Worm (Caenorhabditis elegans): ENCODE results near the gene tra-4.
A peak's percentile ranks its signal among the peaks of the same experiment; 100 is the strongest.

Gene tra-4

DNA sequence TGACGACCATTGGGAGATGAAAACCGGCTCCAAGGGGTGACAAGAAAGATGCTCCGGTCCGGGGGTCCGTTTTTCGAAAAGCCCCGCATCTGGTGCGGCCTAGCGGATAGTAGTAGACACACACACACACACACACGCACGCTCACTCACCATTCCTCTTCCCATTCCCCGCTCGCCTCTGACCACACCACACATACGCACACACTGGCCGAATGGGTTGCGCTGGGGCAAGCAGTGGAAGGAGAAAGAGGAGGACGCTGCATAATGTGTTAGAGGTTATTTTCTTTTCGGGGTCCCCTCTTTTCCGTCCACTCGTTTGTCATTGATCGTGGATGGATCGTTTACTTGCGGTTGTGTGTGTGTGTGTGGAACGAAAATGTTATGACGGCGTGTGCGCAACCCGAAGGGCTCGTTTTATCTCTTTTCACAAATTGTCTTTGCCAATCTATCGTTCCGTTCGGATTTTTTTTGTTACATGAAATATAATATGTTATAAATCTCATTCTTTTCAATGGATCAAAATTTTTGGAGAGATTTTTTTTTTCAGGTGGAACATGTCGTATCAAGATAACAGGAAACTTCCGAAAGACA, 28.0 kb upstream of the tra-4 start, which contains the start of gene vang-1:
TSS of gene vang-1 (plus strand) at position 541 of the 591 bp plus-strand sequence.
- no peak for TF ChIP-seq him-1 (tag; optimal IDR thresholded peaks at IDR 0.05)
- no peak for TF ChIP-seq dao-5 (tag; optimal IDR thresholded peaks at IDR 0.05)
- no peak for TF ChIP-seq W03F9.2 (tag; optimal IDR thresholded peaks at IDR 0.05)

DNA sequence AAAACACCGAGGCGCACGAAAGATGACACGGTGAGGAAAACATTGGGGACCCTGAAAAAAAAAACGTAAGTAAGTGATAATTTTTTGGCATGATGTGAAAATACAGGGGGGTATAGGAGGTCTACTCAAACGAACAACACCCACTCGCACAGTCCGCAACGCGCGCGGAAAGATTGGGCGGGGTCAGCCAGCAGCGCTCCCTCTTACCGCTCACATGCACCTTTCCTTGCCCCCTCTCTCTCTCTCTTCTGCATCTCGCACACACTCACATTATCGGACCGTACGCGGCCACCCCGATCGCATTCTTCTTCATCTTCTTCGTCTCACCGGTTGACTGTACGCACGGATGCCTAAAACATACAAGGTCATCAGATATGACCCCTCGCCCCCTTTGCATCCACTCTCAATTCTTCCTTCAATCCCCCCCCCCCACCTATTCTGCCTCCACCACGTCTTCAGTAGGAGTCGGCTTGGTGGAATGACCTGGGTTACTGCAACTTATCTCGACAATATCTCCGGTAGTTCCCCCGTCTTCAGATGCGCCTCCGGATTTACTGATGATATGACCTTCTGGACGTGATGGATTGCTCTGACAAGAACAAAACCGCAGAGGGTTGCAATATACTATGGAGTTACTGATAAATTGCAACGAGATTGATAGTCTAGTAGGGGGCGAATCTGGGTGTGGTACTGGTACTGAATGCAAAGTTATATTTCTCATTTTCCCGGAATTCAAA, 22.3 kb upstream of the tra-4 start, which contains the start of gene F53B3.5:
TSS of gene F53B3.5 (minus strand) at position 51 of the 737 bp plus-strand sequence.
- TF ChIP-seq W03F9.2 (tag; optimal IDR thresholded peaks at IDR 0.05) = no peak
- no peak for TF ChIP-seq him-1 (tag; optimal IDR thresholded peaks at IDR 0.05)
- TF ChIP-seq dao-5 (tag; optimal IDR thresholded peaks at IDR 0.05) = no peak

DNA sequence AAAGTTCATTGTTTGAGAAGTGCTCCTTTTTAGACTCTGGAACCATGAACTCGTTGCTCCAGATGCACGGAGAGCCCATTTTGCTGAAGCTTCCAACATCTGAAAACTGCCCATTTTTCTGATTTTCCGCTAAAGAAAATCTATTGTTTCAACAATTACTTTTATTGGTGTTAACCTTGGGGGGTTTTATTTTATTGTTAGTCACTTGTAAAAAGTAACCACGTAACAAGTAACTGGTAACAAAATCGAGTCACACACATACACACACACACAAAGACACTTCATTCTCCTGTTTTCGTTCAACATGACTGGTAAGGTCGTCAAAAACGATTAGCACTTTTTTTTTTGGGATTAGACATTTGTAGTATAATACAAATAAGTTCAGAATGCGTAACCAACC, 20.0 kb upstream of the tra-4 start:
- no peak for TF ChIP-seq W03F9.2 (tag; optimal IDR thresholded peaks at IDR 0.05)
- no peak for TF ChIP-seq dao-5 (tag; optimal IDR thresholded peaks at IDR 0.05)
- no peak for TF ChIP-seq him-1 (tag; optimal IDR thresholded peaks at IDR 0.05)

DNA sequence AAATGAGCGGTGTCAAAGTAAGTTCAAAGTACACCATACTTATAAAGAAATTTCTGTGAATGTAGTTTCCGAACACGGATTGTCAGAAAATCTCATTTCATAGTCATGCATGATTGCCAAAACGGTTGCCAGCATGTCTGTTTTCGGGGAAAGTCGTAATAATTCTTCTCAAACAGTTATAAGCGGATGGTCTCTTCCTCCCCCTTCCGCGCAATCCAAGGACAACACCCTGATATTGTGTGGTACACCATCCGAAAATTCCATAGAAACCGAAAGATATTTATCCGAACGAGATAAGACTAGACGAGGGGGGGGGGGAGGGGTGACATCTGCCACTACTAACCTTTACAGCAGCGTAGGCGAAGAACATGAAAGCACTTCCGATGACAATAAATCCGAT, 17.2 kb upstream of the tra-4 start:
- TF ChIP-seq W03F9.2 (tag; optimal IDR thresholded peaks at IDR 0.05) (no peak), him-1 (tag; optimal IDR thresholded peaks at IDR 0.05) (no peak), dao-5 (tag; optimal IDR thresholded peaks at IDR 0.05) (no peak)

DNA sequence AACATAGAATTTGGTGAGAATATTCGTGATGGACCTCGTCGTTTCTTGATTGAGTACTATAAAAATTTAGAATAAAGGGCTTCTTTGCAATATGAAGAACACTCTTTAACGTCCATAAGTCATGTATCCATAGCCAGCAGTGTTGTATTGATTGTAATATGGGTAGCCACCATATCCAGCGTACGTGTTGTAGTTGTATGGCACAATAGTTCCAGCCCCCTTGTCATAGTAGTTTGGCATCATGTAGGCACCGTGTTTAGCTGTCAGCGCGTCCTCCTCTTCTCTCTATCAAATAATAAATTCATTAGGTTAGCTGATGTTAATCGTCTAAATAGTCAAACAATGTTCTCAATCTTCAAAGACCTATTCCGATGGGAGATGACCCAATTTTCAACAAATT, 15.9 kb upstream of the tra-4 start:
- TF ChIP-seq dao-5 (tag; optimal IDR thresholded peaks at IDR 0.05) (no peak), him-1 (tag; optimal IDR thresholded peaks at IDR 0.05) (no peak)

DNA sequence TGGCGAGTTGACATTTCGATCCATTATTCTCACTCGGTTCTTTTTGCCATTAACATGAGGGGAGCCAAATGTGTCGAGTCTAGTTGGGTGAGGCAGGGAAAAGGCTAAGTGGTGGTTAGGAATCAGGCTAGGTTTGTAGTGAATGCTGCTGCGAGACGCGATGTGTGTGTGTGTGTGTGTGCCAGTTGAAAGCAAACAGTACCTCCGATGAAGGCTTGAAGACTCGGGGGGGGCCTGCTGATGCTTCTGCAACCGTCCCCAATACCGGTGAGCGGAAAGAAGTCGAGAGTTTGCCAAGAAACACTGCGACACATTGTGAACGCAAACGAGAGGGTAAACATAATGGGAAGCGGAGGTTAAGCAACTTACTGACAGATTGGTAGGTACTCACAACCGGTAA, 13.6 kb upstream of the tra-4 start, which contains the start of gene F53B3.3:
TSS of gene F53B3.3 (minus strand) at position 101 of the 400 bp plus-strand sequence.
- TF ChIP-seq dao-5 (tag; optimal IDR thresholded peaks at IDR 0.05) (no peak), W03F9.2 (tag; optimal IDR thresholded peaks at IDR 0.05) (no peak), him-1 (tag; optimal IDR thresholded peaks at IDR 0.05) (no peak)

DNA sequence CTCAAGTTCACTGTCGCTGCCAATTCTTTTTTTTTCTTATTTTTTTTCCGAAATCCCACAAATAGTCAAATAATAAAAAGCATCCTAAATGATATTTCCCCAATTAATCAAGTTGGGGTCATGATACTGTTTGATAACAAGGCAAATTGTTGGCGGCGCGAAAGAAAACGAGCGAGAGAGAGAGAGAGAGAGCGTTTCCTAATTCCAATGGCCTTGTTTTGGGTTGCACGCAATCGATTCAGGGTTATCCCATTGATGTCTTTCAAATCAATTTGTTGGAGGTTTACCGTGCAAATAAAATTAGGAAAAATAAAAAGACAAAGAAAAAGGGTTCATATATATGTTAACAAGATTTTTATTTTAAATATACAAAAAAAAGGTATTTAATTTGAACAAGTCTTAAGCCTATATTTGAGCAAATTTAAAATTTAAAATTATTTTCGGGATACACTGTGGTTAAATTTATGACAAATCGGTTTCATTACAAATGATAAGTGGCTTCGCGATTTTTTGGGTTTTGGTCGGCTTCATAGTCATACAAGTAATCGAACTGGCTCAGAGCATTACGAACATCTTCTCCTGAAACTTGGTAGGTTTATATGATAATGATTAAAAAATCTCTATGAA, 8.3 kb upstream of the tra-4 start:
- TF ChIP-seq W03F9.2 (tag; optimal IDR thresholded peaks at IDR 0.05) (no peak), dao-5 (tag; optimal IDR thresholded peaks at IDR 0.05) (no peak), him-1 (tag; optimal IDR thresholded peaks at IDR 0.05) (no peak)

DNA sequence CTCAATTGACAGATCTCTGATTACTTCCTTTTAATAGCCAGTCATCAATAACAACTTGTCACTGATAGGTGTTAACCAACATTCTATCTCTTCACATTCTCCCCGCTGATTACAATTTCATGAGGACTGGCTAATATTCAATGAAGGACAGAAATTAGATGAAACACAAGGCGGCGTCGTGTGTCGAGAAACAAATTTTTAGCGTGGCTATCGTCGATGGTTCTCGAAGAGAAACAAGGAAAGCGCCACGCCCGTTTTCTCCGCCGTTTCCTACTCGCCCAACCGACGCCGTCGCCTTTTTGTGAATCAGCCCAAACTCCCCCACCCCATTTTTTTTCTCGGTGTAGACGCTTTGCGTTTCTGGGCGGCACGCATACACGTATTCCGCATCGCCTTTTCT, 6.5 kb upstream of the tra-4 start, which contains the start of gene F53B3.6:
TSS of gene F53B3.6 (plus strand) at position 284 of the 400 bp plus-strand sequence.
- no peak for TF ChIP-seq dao-5 (tag; optimal IDR thresholded peaks at IDR 0.05)
- TF ChIP-seq him-1 (tag; optimal IDR thresholded peaks at IDR 0.05) = no peak
- TF ChIP-seq W03F9.2 (tag; optimal IDR thresholded peaks at IDR 0.05) = no peak

DNA sequence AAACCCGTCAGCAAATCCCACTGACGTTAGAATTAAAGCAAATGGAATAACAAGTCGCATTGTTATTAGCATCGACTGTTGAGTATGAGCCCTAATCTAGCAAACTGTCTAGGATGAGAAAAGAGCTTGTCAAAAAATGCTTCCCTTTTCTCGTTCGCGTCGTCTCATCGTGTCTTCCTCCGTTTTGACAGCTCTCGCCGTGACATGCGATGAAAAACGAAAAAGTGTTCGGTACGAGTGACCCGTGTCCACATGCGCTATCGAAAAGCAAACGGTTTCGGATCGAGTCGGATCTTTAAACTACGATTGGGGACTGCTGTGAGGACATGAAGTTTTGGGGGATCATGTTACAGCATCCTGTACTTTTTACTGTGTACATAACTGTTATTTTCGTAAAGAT, 5.0 kb upstream of the tra-4 start, which contains the start of gene comt-1:
TSS of gene comt-1 (minus strand) at position 101 of the 400 bp plus-strand sequence.
- TF ChIP-seq dao-5 (tag; optimal IDR thresholded peaks at IDR 0.05) (no peak), him-1 (tag; optimal IDR thresholded peaks at IDR 0.05) (no peak), W03F9.2 (tag; optimal IDR thresholded peaks at IDR 0.05) (no peak)

DNA sequence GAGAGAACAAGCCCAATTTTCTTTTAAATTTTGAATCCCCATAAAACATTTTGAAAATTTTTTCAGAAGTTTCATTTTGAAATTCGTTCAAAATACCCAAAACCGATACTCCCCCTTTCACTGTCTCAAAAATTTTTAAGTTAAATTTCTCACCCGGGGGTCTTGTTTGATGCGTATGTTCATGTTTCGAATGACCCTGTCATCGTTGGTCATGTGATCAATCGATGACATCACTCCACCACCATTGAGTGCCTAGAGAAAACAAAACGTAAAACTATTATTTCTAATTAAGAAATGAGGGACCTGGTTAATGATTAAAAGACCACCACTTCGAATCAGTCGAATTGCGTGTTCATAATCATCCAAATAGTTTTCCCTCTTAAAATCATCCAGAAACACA, 977 bp upstream of the tra-4 start:
- TF ChIP-seq him-1 (tag; optimal IDR thresholded peaks at IDR 0.05) (no peak), dao-5 (tag; optimal IDR thresholded peaks at IDR 0.05) (no peak), W03F9.2 (tag; optimal IDR thresholded peaks at IDR 0.05) (no peak)

DNA sequence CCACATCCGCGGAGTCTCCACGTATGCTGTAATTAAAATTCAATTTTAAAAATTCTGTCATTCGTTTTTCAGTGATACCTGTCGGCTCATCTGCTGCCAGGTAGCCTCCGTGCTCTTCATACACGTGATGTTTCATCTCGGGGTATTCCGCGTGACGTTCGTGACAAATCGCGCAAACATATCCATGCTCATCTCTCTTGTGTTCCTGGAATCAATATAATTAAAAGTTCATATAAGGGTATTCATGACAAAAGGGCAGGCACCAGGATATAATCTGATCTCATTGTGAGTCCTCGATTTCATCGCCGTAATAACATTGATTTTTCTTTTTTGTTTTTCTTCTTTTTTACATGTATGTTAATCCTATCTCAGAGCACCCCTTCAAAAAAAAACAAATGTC, 3.4 kb downstream of the tra-4 start:
- TF ChIP-seq W03F9.2 (tag; optimal IDR thresholded peaks at IDR 0.05) (no peak), dao-5 (tag; optimal IDR thresholded peaks at IDR 0.05) (no peak), him-1 (tag; optimal IDR thresholded peaks at IDR 0.05) (no peak)

DNA sequence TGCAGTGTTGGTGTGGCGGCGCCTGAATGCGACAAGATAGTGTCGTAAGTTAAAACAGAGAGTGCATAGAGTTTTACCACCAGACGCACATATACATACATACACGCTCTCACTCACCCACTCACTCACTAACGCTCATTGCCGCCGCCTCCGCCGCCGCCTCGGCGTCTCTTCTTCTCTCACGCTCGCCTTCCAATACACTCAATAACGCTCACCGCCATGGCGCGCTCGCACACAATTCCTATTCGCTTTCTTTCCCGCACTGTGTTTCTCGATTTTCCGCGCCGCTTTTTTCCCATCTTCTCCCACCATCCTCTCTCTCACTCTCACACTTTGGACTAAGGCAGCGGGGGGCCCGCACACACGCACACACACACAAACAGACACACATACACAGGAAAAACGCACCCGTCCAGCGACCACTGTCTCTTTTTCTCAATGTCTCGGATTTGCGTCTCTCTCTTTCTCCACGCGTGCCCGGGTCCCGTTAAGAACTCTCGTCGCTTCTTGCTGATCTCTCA, 5.0 kb downstream of the tra-4 start, which contains the start of gene kin-29:
TSS of gene kin-29 (minus strand) at position 51 of the 521 bp plus-strand sequence.
- TF ChIP-seq W03F9.2 (tag; optimal IDR thresholded peaks at IDR 0.05) = peak; percentile 51
- peak; percentile 47 for TF ChIP-seq dao-5 (tag; optimal IDR thresholded peaks at IDR 0.05)
- peak; percentile 79 for TF ChIP-seq him-1 (tag; optimal IDR thresholded peaks at IDR 0.05)

DNA sequence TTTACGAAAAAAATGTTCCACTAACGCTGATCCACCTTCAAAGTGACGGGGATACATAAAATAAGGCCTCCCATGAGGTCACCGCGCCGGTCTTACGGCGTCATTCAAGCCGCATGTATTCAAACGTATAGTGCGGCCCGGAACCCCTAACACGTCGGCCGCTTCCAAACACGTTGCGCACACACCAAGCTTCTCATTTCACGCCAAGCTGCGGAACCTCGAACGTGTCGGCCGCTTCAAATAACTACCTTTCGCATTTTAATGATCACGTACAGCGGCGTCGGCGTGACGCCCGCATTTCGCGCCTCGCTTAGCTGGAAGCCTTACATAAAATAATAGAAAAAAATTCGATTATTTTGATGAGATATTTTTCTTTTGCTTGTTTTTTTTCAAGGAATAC, 13.9 kb downstream of the tra-4 start:
- TF ChIP-seq dao-5 (tag; optimal IDR thresholded peaks at IDR 0.05) (no peak), him-1 (tag; optimal IDR thresholded peaks at IDR 0.05) (no peak), W03F9.2 (tag; optimal IDR thresholded peaks at IDR 0.05) (no peak)

DNA sequence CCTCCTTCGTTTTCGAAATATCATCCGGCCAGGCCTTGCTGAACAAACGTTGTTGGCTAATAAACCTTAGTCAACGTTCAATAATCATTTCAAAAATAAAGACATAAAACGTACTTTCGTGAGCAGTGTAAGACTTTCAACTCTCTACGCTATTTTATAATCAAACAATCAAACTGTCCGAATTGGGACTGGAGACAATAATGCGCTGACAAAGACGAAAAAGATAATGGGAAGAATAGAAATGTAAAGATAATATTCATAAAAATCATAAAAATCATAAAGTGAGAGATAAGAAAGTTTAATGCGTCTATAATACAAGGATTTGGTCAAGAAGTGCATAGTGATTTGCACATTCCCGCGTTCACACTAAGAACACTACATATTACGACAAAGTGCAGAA, 15.6 kb downstream of the tra-4 start:
- TF ChIP-seq W03F9.2 (tag; optimal IDR thresholded peaks at IDR 0.05) (no peak), dao-5 (tag; optimal IDR thresholded peaks at IDR 0.05) (no peak), him-1 (tag; optimal IDR thresholded peaks at IDR 0.05) (no peak)
